Worm (Caenorhabditis elegans) whole organism, L4/young adult: ENCODE results near the gene folr-1.

Experiments used
- W03F9.2 ChIP-seq: fragments of 150-350 bp; optimal IDR thresholded peaks from 2 replicates; lab custom pipeline; 2014; ENCODE audit warnings: missing biosample characterization, missing genetic modification characterization
- dao-5 ChIP-seq: sonication (generic microtip); optimal IDR thresholded peaks from 2 replicates; lab custom pipeline; 2016; ENCODE audit warnings: missing genotype, missing genetic modification characterization, moderate library complexity, missing compliant biosample characterization
- him-1 ChIP-seq: sonication (generic microtip); optimal IDR thresholded peaks from 2 replicates; lab custom pipeline; 2016; ENCODE audit warnings: missing genotype, missing genetic modification reagents, missing genetic modification characterization, missing compliant biosample characterization

The folr-1 gene

DNA sequence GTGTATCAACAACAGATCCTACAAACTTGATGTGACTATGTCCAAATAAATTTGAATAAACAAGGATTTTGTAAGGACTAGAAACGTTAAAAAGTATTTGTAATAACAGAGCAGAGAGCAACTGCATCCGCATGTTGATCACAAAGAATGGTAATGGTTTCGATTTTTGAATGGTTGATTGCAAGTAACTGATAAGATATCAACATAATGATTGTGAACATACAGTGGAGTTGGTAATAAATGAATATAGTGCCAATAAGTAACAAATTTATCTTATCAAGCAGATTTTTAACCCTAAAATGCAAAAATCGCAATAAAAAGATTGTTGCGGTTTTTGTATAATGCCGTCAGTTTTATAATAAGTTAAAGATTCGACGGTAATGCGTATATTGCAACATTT is 5.9 kb downstream of the folr-1 start, which contains the start of gene ugt-23:
Gene ugt-23, minus strand, starts transcription at position 212 of the 400 bp plus-strand sequence.
- TF ChIP-seq him-1 (tag; lab: Kevin White, UChicago) (no peak), W03F9.2 (tag; lab: Kevin White, UChicago) (no peak), dao-5 (tag; lab: Kevin White, UChicago) (no peak)

DNA sequence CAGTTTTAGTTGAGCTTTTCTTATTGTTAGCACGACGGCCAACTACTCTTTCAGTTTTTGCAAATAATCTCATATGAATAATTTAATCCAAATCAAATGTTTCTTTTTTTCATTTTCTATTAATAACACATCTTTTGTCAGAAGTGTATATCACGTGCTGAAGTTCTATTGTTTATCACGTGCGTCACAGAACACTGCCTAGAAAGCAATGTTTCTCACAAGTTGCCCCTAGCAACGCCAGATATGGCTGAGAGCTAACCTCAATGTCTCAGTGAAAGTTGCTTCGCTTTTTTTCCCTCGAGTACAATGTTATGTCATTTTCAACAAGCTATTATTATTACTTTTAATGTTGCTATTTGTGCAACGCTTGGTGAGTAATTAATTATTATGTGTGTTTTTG is 8.9 kb downstream of the folr-1 start:
- no peak for TF ChIP-seq dao-5 (tag; lab: Kevin White, UChicago)
- TF ChIP-seq W03F9.2 (tag; lab: Kevin White, UChicago) = no peak
- TF ChIP-seq him-1 (tag; lab: Kevin White, UChicago) = no peak

DNA sequence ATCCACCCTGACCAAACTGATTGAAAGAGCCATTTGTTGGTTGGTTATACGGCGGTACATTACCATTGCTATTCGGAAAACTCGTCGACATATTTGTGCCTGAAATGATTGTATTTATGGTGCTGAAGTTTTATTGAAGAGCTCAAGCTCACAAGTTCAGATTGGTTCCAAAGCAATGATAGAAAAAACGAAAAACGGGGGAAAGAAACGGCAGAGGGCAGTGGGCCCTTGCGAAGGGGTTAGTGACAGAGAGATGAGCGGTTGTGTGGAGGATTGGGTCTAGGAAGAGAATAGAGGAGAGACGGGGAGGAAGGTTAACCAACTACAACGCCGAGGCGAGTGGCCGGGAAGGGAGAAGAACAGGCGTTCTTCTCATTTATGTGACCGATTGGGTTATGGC is 12.3 kb downstream of the folr-1 start, which contains the start of gene nra-3:
Gene nra-3, minus strand, starts transcription at position 101 of the 400 bp plus-strand sequence.
- TF ChIP-seq dao-5 (tag; lab: Kevin White, UChicago) (no peak), him-1 (tag; lab: Kevin White, UChicago) (no peak), W03F9.2 (tag; lab: Kevin White, UChicago) (no peak)

DNA sequence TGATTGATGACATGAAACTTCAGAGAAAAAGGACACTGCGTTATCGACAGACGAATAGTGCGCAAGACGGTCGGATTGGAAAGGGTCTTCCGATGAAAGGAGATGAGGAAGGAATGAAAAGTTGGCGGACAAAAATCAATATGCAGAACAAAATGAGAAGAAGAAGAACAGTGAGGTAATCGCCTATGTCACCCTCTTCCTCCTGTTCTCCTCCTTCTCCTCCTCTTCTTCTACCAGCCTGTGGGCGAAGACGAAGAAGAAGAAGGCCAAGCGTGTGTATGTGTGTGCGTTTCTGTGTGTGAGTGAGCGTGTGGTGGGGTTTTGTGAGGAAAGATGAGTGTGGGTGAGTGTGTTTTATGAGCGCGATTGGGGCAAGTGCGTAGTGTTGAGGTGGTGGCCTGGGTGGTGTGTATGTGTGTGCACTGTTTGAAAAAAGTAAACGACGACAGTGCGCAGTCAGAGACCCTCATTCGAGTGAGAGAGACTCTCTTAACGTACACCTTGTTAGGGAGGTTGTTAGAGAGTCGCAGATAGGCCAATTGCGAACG is 13.2 kb downstream of the folr-1 start, which contains the start of gene tsp-21:
Gene tsp-21, plus strand, starts transcription at position 146 of the 548 bp plus-strand sequence.
- no peak for TF ChIP-seq dao-5 (tag; lab: Kevin White, UChicago)
- peak; percentile 66 for TF ChIP-seq W03F9.2 (tag; lab: Kevin White, UChicago)
- TF ChIP-seq him-1 (tag; lab: Kevin White, UChicago) = no peak

DNA sequence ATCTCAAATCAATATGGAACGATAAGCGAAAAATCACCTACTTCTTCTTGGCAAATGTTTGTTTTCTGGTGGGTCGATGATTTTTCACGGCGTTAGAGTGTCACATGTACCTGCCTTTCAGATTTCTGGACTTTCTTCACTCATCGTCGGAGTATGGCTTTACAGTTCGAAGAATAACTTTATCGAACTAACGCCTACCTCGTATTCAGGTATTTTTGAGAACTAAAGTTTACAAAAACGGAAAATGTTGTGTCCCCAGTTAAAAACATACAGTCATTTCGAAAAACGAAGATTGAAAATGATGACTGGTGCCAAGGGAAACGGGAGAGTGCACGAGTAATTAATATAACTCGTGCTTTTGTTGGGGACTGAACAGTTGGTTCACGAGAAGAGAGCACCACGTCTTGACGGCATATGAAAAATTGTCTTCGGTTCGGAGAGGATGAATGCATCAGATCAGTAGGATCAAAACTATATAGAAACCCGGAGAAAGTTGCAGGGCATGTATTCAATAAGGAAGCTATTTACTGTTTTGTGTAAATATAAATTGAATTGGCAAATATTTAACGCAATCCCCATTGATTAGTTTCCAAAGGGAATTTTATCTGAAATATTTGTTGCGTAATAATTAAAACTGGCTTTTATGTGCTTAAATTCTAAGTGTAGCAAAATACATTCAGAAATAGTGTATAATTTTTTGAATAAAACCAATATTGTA is 14.4 kb downstream of the folr-1 start:
- TF ChIP-seq him-1 (tag; lab: Kevin White, UChicago) (no peak), W03F9.2 (tag; lab: Kevin White, UChicago) (no peak), dao-5 (tag; lab: Kevin White, UChicago) (no peak)

DNA sequence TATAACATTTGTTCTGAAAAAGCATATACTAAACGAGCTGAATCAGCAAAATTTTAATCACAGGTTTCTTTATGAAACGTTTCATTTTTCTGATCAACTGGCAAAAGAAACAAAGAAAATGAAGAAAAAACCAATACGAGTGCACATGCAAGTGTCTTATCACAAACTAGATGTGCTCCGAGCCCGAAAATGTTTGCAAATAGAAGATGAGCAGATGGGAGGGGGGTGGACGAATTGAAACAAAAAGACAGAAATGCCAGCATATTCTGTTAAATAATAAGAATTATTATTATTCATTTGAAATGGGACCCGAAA is 14.9 kb downstream of the folr-1 start:
- TF ChIP-seq him-1 (tag; lab: Kevin White, UChicago) = no peak
- TF ChIP-seq W03F9.2 (tag; lab: Kevin White, UChicago) = no peak
- no peak for TF ChIP-seq dao-5 (tag; lab: Kevin White, UChicago)

DNA sequence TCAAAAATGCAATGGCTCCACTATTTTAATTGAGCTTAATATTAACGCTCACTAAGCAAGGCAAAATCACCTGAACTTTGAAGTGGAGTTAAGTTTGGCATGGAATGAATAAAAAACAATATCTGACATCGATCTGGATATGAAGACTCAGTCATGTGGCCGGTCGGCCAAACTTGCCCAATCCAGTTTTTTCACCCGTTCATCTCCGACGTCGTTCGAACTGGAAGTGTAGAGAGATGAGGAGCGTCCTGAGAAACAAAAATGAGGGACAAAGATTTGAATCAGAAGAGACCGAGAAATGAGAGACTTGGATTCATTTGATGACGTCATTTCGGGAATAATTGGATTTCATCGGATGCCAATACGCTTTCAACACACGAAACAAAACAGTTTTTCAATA is 19.0 kb downstream of the folr-1 start:
- TF ChIP-seq him-1 (tag; lab: Kevin White, UChicago) (no peak), W03F9.2 (tag; lab: Kevin White, UChicago) (no peak), dao-5 (tag; lab: Kevin White, UChicago) (no peak)

DNA sequence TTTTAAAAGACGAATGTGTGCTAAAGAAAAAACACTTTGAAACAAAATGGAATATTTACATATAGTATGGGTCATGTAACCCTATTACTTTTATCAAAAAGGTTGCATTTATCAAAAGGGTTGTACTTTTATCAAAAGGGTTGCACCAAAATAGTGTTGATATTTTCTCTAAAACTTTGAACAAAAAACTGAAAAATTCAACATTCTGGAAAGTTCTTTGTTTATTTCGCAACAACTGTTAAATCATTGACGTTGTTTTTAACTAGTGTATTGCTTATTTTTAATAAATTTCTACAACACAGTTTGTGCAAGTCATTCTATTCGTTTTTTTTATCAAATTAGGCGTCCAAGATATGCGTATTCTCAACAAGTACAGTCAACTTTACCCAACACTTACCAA is 19.4 kb downstream of the folr-1 start, which contains the start of the genes C17G1.5 and C17G1.14:
Gene C17G1.5, plus strand, starts transcription at position 266 of the 400 bp plus-strand sequence.
Gene C17G1.14, plus strand, starts transcription at position 277 of the 400 bp plus-strand sequence.
- no peak for TF ChIP-seq W03F9.2 (tag; lab: Kevin White, UChicago)
- TF ChIP-seq him-1 (tag; lab: Kevin White, UChicago) = no peak
- TF ChIP-seq dao-5 (tag; lab: Kevin White, UChicago) = no peak

DNA sequence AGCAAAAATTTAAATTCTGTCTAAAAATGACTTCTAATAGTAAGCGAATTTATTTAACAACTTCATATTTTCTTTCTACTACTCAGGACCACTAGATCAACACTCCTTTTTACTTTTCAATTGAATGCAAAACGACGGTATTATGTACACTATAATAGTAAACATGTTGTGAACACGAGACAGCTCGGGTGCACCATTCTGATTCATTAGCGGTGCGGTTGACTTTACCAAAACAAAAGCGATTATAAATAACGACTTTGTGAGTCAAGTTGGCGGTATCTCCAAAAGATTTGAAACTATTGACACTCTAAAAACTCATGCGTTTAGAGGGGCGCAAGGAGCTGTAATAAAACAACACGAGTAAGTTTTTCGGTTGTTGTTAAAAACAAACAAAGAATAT is 21.4 kb downstream of the folr-1 start:
- TF ChIP-seq him-1 (tag; lab: Kevin White, UChicago) (no peak), dao-5 (tag; lab: Kevin White, UChicago) (no peak), W03F9.2 (tag; lab: Kevin White, UChicago) (no peak)

DNA sequence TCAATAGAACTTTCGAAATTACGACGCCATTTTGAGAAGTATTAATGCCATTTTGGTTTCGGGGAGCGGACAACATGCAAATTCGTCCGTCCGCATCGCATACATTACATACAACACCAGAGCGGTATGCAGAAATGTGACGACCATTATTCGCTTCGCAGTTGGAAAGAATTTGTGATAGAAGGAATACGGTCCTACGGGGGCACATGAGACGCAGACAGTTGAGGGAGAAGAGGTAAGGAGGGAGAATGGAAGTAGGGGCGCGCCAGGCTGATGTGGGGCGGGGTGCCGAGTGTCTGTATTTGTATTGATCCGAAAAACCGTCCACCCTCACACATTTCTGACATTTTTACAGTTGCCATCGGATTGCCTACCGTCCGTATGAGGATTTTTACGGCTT is 22.3 kb downstream of the folr-1 start:
- TF ChIP-seq W03F9.2 (tag; lab: Kevin White, UChicago) = no peak
- TF ChIP-seq dao-5 (tag; lab: Kevin White, UChicago) = no peak
- no peak for TF ChIP-seq him-1 (tag; lab: Kevin White, UChicago)

DNA sequence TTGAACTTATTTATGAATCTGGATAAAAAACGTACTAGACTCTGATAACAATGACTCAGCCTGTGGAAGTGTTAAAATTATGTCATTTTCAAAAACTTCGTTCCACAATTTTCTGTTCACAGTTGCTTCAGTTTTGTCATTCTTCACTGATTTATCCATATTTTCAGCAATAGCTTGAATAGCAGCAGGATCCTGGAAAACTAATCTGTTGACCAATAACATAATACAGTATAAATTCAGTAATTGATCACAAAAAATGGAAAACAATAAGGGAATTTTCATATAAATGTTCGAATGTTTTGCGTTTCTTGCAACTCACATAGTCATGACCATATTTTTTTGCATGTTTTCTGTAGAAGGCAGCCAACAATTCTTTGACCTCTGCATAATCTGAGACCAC is 29.4 kb downstream of the folr-1 start:
- no peak for TF ChIP-seq dao-5 (tag; lab: Kevin White, UChicago)
- TF ChIP-seq him-1 (tag; lab: Kevin White, UChicago) = no peak
- TF ChIP-seq W03F9.2 (tag; lab: Kevin White, UChicago) = no peak

DNA sequence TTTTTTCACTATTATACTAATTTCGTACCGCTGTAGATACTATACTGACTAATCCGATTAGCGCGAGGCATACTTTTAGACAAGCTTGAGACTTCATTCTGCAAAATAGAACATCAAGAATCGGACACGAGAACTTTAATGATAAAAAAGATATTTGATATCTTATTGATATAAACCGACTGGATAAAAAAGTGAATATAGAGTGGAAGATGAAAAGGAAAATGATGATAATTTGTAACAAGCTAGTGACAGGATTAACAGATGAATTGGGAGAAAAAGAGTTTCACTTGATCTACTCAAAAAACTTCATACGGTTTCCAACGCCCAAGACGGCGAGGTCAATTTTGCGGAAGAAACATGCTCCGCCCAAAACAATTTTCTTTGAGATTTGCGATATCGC is 29.9 kb downstream of the folr-1 start, which contains the start of gene nas-37:
Gene nas-37, minus strand, starts transcription at position 101 of the 400 bp plus-strand sequence.
- TF ChIP-seq W03F9.2 (tag; lab: Kevin White, UChicago) (no peak), dao-5 (tag; lab: Kevin White, UChicago) (no peak), him-1 (tag; lab: Kevin White, UChicago) (no peak)

DNA sequence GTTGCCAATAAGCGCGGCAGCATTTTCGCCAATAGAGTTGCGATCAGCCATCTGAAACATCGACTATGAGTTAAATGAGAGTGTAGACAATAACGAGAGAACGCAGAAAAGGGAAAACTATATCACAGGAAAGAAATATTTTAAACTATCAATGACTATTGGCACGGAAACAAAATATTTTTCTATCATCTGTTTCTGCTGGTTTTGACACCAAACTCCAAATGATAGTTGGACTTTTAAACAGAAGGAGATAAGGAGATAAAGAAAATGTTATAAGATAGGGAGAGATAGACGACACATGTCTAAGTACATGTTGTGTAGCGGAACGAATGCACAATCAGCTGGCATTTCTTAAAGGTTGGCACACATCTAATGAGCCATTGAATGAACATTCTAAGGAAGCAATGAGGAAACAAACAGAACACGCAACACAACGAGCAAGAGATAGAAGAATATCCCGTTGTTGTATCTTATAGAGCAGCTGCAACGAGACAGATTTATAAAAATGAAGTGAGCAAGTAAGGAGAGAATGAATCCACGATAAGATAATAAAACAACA is 35.5 kb downstream of the folr-1 start, which contains the start of gene cysl-1:
Gene cysl-1, minus strand, starts transcription at position 51 of the 559 bp plus-strand sequence.
- no peak for TF ChIP-seq dao-5 (tag; lab: Kevin White, UChicago)
- no peak for TF ChIP-seq him-1 (tag; lab: Kevin White, UChicago)
- no peak for TF ChIP-seq W03F9.2 (tag; lab: Kevin White, UChicago)
